Fruit fly (Drosophila melanogaster) whole organism, embryonic: Measurements from ENCODE around the gene ssh.

Source experiments
- ATbp ChIP-seq: fragments of 200-800 bp; sonication (Bioruptor generic); optimal IDR thresholded peaks from 2 replicates; lab custom pipeline; 2017; ENCODE audit warnings: missing biosample characterization, mild to moderate bottlenecking, missing genetic modification characterization, missing genetic modification reagents
- Ada2b ChIP-seq: fragments of 200-800 bp; sonication (Bioruptor generic); IDR thresholded peaks from 2 replicates; pipeline ENCODE4 v1.3.6; 2022; ENCODE audit warnings: missing biosample characterization, missing genetic modification characterization
- Atf-2 ChIP-seq: fragments of 200-800 bp; sonication (Bioruptor generic); optimal IDR thresholded peaks from 2 replicates; lab custom pipeline; 2016; ENCODE audit warnings: missing biosample characterization, missing genetic modification characterization
- Awh ChIP-seq: fragments of 200-800 bp; sonication (Bioruptor generic); IDR thresholded peaks from 2 replicates; pipeline ENCODE4, ENCODE4 v1.3.6; 2022; ENCODE audit warnings: missing biosample characterization, missing genetic modification characterization
- Bgb ChIP-seq: fragments of 200-800 bp; sonication (Bioruptor generic); IDR thresholded peaks from 2 replicates; pipeline ENCODE4 v1.3.6; 2022; ENCODE audit warnings: missing biosample characterization, missing genetic modification characterization; ENCODE audit not compliant: partially characterized antibody
- CG10366 ChIP-seq: fragments of 200-800 bp; sonication (Bioruptor generic); IDR thresholded peaks from 2 replicates; pipeline ENCODE4 v1.3.6; 2022; ENCODE audit warnings: missing biosample characterization, missing genetic modification characterization
- CG10979 ChIP-seq: fragments of 200-800 bp; sonication (Bioruptor generic); optimal IDR thresholded peaks from 2 replicates; lab custom pipeline; 2018; ENCODE audit warnings: missing biosample characterization, mild to moderate bottlenecking, missing genetic modification characterization, moderate library complexity
- CG11085 ChIP-seq: fragments of 200-800 bp; sonication (Bioruptor generic); IDR thresholded peaks from 2 replicates; pipeline ENCODE4 v1.3.6; 2022; ENCODE audit warnings: missing biosample characterization, missing genetic modification characterization
- CG11560 ChIP-seq: fragments of 200-800 bp; sonication (Bioruptor generic); IDR thresholded peaks from 3 replicates; pipeline ENCODE4 v1.3.6; 2022; ENCODE audit warnings: missing biosample characterization, missing genetic modification characterization
- CG11723 ChIP-seq: fragments of 200-800 bp; sonication (Bioruptor generic); optimal IDR thresholded peaks from 2 replicates; lab custom pipeline; 2017; ENCODE audit warnings: missing biosample characterization, mild to moderate bottlenecking, missing genetic modification characterization
- CG13894 ChIP-seq: fragments of 200-800 bp; sonication (Bioruptor generic); optimal IDR thresholded peaks from 3 replicates; lab custom pipeline; 2018; ENCODE audit warnings: missing biosample characterization, mild to moderate bottlenecking, missing genetic modification characterization, moderate library complexity
- CG15269 ChIP-seq: fragments of 200-800 bp; sonication (Bioruptor generic); optimal IDR thresholded peaks from 2 replicates; lab custom pipeline; 2018; ENCODE audit warnings: missing biosample characterization, mild to moderate bottlenecking, missing genetic modification characterization, moderate library complexity
- CG15601 ChIP-seq: fragments of 200-800 bp; sonication (Bioruptor generic); optimal IDR thresholded peaks from 3 replicates; lab custom pipeline; 2019; ENCODE audit warnings: missing biosample characterization, mild to moderate bottlenecking, missing genetic modification characterization, moderate library complexity
- CG18262 ChIP-seq: fragments of 200-800 bp; optimal IDR thresholded peaks from 3 replicates; lab custom pipeline; 2019; ENCODE audit warnings: missing biosample characterization, mild to moderate bottlenecking, missing genetic modification characterization, moderate library complexity
- CG2202 ChIP-seq: fragments of 200-800 bp; sonication (Bioruptor generic); optimal IDR thresholded peaks from 2 replicates; lab custom pipeline; 2018; ENCODE audit warnings: missing biosample characterization, mild to moderate bottlenecking, missing genetic modification characterization
- CG2889 ChIP-seq: fragments of 200-800 bp; sonication (Bioruptor generic); IDR thresholded peaks from 3 replicates; pipeline ENCODE4 v1.3.6; 2022; ENCODE audit warnings: missing biosample characterization, missing genetic modification characterization
- CG33213 ChIP-seq: fragments of 200-800 bp; sonication (Bioruptor generic); optimal IDR thresholded peaks from 3 replicates; lab custom pipeline; 2016; ENCODE audit warnings: missing biosample characterization, missing genetic modification characterization
- CG4404 ChIP-seq: fragments of 200-800 bp; sonication (Bioruptor generic); IDR thresholded peaks from 2 replicates; pipeline ENCODE4 v1.3.6; 2022; ENCODE audit warnings: missing biosample characterization, missing genetic modification characterization
- CG4707 ChIP-seq: fragments of 200-800 bp; sonication (Bioruptor generic); optimal IDR thresholded peaks from 2 replicates; lab custom pipeline; 2018; ENCODE audit warnings: missing biosample characterization, mild to moderate bottlenecking, missing genetic modification characterization, moderate library complexity
- CG8359 ChIP-seq: fragments of 200-800 bp; sonication (Bioruptor generic); optimal IDR thresholded peaks from 2 replicates; lab custom pipeline; 2017; ENCODE audit warnings: missing biosample characterization, mild to moderate bottlenecking, missing genetic modification characterization, borderline replicate concordance
- CG8924 ChIP-seq: fragments of 200-800 bp; optimal IDR thresholded peaks from 3 replicates; lab custom pipeline; 2019; ENCODE audit warnings: missing biosample characterization, mild to moderate bottlenecking, missing genetic modification characterization, moderate library complexity
- CG9727 ChIP-seq: fragments of 200-800 bp; sonication (Bioruptor generic); optimal IDR thresholded peaks from 3 replicates; lab custom pipeline; 2017; ENCODE audit warnings: missing biosample characterization, mild to moderate bottlenecking, missing genetic modification characterization
- CG9797 ChIP-seq: fragments of 200-800 bp; sonication (Bioruptor generic); optimal IDR thresholded peaks from 3 replicates; lab custom pipeline; 2018; ENCODE audit warnings: missing biosample characterization, mild to moderate bottlenecking, missing genetic modification characterization
- E2f1 ChIP-seq: fragments of 200-800 bp; sonication (Bioruptor generic); IDR thresholded peaks from 2 replicates; pipeline ENCODE4 v1.3.6; 2022; ENCODE audit warnings: missing biosample characterization, missing genetic modification characterization
- E2f2 ChIP-seq: fragments of 200-800 bp; sonication (Bioruptor generic); IDR thresholded peaks from 2 replicates; pipeline ENCODE4 v1.3.6; 2022; ENCODE audit warnings: missing biosample characterization, missing genetic modification characterization
- Fer3 ChIP-seq: fragments of 200-800 bp; sonication (Bioruptor generic); optimal IDR thresholded peaks from 2 replicates; lab custom pipeline; 2018; ENCODE audit warnings: missing biosample characterization, mild to moderate bottlenecking, missing genetic modification characterization, moderate library complexity
- Hand ChIP-seq: fragments of 200-800 bp; sonication (Bioruptor generic); optimal IDR thresholded peaks from 2 replicates; lab custom pipeline; 2017; ENCODE audit warnings: mild to moderate bottlenecking, missing biosample characterization, missing genetic modification reagents, missing genetic modification characterization
- HmgZ ChIP-seq: fragments of 200-800 bp; sonication (Bioruptor generic); optimal IDR thresholded peaks from 2 replicates; lab custom pipeline; 2018; ENCODE audit warnings: missing biosample characterization, mild to moderate bottlenecking, missing genetic modification characterization
- Hr51 ChIP-seq, 2 experiments: fragments of 200-800 bp; sonication (Bioruptor generic); optimal IDR thresholded peaks; 2 replicates in 1 of 2; 3 replicates in 1 of 2; lab custom pipeline; 2016 to 2018; ENCODE audit warnings: missing biosample characterization in 2 of 2, missing genetic modification characterization in 2 of 2, mild to moderate bottlenecking in 1 of 2, moderate library complexity in 1 of 2
- Lim3 ChIP-seq: fragments of 200-800 bp; sonication (Bioruptor generic); IDR thresholded peaks from 2 replicates; pipeline ENCODE4 v1.3.6; 2022; ENCODE audit warnings: missing biosample characterization, missing genetic modification characterization
- MTF-1 ChIP-seq: fragments of 200-800 bp; sonication (Bioruptor generic); optimal IDR thresholded peaks from 2 replicates; lab custom pipeline; 2018; ENCODE audit warnings: missing biosample characterization, mild to moderate bottlenecking, missing genetic modification characterization, borderline replicate concordance
- Myb ChIP-seq: fragments of 200-800 bp; sonication (Bioruptor generic); optimal IDR thresholded peaks from 2 replicates; lab custom pipeline; 2016; ENCODE audit warnings: missing biosample characterization, missing genetic modification characterization
- Ravus ChIP-seq: fragments of 200-800 bp; sonication (Bioruptor generic); IDR thresholded peaks from 2 replicates; pipeline ENCODE4 v1.3.6; 2022; ENCODE audit warnings: missing biosample characterization, missing genetic modification characterization
- Six4 ChIP-seq: fragments of 200-800 bp; sonication (Bioruptor generic); optimal IDR thresholded peaks from 2 replicates; lab custom pipeline; 2016; ENCODE audit warnings: missing biosample characterization, missing genetic modification characterization
- Trl ChIP-seq, 3 experiments: fragments of >200 bp in 2 of 3; fragments of 200-800 bp in 1 of 3; sonication (Bioruptor generic) in 1 of 3; optimal IDR thresholded peaks; 2 replicates in 1 of 3; 3 replicates in 2 of 3; lab custom pipeline; 2016 to 2017; ENCODE audit warnings: missing biosample characterization in 1 of 3, missing genetic modification characterization in 1 of 3
- bsh ChIP-seq, 2 experiments: fragments of 200-800 bp; sonication (Bioruptor generic); optimal IDR thresholded peaks; 2 replicates each; lab custom pipeline; 2017 to 2018; ENCODE audit warnings: mild to moderate bottlenecking in 2 of 2, missing biosample characterization in 2 of 2, missing genetic modification characterization in 2 of 2, moderate library complexity in 1 of 2
- cato ChIP-seq: fragments of 200-800 bp; sonication (Bioruptor generic); optimal IDR thresholded peaks from 2 replicates; lab custom pipeline; 2016; ENCODE audit warnings: missing biosample characterization, missing genetic modification characterization, borderline replicate concordance
- chif ChIP-seq, 2 experiments: fragments of 200-800 bp; sonication (Bioruptor generic); optimal IDR thresholded peaks; 3 replicates each; lab custom pipeline; 2016; ENCODE audit warnings: missing biosample characterization in 2 of 2, missing genetic modification characterization in 2 of 2
- dimm ChIP-seq: fragments of 200-800 bp; sonication (Bioruptor generic); IDR thresholded peaks from 2 replicates; pipeline ENCODE4 v1.3.6; 2022; ENCODE audit warnings: missing biosample characterization, missing genetic modification characterization
- ems ChIP-seq: fragments of 200-800 bp; sonication (Bioruptor generic); optimal IDR thresholded peaks from 3 replicates; lab custom pipeline; 2016; ENCODE audit warnings: missing biosample characterization, missing genetic modification characterization
- gcm ChIP-seq: fragments of 200-800 bp; sonication (Bioruptor generic); optimal IDR thresholded peaks from 2 replicates; lab custom pipeline; 2019; ENCODE audit warnings: missing biosample characterization, mild to moderate bottlenecking, missing genetic modification characterization, moderate library complexity
- kah ChIP-seq: fragments of 200-800 bp; sonication (Bioruptor generic); optimal IDR thresholded peaks from 2 replicates; lab custom pipeline; 2018; ENCODE audit warnings: missing biosample characterization, mild to moderate bottlenecking, missing genetic modification characterization
- psq ChIP-seq: fragments of 200-800 bp; sonication (Bioruptor generic); optimal IDR thresholded peaks from 2 replicates; lab custom pipeline; 2017; ENCODE audit warnings: missing biosample characterization, missing genetic modification characterization
- ranshi ChIP-seq: fragments of 200-800 bp; sonication (Bioruptor generic); IDR thresholded peaks from 2 replicates; pipeline ENCODE4 v1.3.6; 2022; ENCODE audit warnings: missing biosample characterization, missing genetic modification characterization
- sc ChIP-seq, 3 experiments: fragments of >200 bp in 2 of 3; fragments of 200-800 bp in 1 of 3; sonication (Bioruptor generic) in 1 of 3; optimal IDR thresholded peaks; 2 replicates in 2 of 3; 3 replicates in 1 of 3; lab custom pipeline; 2017; ENCODE audit warnings: mild to moderate bottlenecking in 1 of 3, missing biosample characterization in 1 of 3, missing genetic modification characterization in 1 of 3, missing genetic modification reagents in 1 of 3
- so ChIP-seq: fragments of 200-800 bp; sonication (Bioruptor generic); IDR thresholded peaks from 3 replicates; pipeline ENCODE4 v1.3.6; 2022; ENCODE audit warnings: missing biosample characterization, missing genetic modification characterization
- tx ChIP-seq: fragments of 200-800 bp; sonication (Bioruptor generic); optimal IDR thresholded peaks from 2 replicates; lab custom pipeline; 2016; ENCODE audit warnings: missing biosample characterization, missing genetic modification characterization

Gene ssh

DNA sequence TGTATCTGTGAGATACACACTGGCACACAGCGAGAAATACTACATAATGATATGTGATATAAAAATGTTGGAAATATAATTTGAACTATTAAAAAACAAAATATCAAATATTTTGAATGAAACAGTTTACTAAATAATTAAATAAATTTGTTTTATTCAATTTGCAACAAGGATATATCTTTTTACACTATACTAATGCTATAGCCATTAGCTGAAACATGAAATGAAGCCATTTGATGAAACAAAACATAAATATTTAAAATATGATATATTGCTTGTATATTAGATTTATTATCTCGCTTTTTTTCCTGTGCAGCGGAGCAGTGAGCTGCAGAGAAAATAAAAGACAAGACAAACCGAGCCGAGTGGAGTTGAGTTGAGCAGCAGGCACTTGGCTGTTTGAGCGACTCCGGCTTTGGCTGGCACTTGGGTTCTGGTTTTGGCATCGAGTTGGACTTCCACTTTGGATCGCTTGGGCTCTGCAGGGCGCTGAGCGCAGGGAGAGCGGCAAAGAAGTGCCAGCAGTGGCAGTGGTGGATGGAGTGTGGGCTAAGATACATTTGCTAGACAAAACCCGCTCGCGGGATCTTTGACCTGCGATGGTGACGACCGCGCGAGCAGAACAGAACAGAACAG lies 51.3 kb downstream of the ssh start (continued):
- TF ChIP-seq CG13894 (tag; lab: Kevin White, UChicago) = no peak
- peak; percentile 93 for TF ChIP-seq CG9727 (GFP tag; lab: Kevin White, UChicago)
- no peak for TF ChIP-seq tx
- TF ChIP-seq CG33213 (GFP tag; lab: Kevin White, UChicago) = no peak
- no peak for TF ChIP-seq sc (optimal IDR thresholded peaks at IDR 0.05; lab: Kevin White, UChicago)
- peak; percentile 48 for TF ChIP-seq sc (GFP tag; optimal IDR thresholded peaks at IDR 0.05; lab: Kevin White, UChicago)
- TF ChIP-seq CG15601 (tag; lab: Kevin White, UChicago) = peak; percentile 84
- no peak for TF ChIP-seq Bgb
- TF ChIP-seq Trl (optimal IDR thresholded peaks at IDR 0.05; lab: Kevin White, UChicago) = peak in 1 of 2 experiments; percentile 30
- no peak for TF ChIP-seq Trl (GFP tag; optimal IDR thresholded peaks at IDR 0.05; lab: Kevin White, UChicago)
- no peak for TF ChIP-seq CG4707 (GFP tag; lab: Kevin White, UChicago)
- TF ChIP-seq CG9797 (GFP tag; lab: Kevin White, UChicago) = no peak
- TF ChIP-seq Atf-2 (GFP tag; lab: Kevin White, UChicago) = no peak
- TF ChIP-seq CG10979 (tag; lab: Kevin White, UChicago) = peak; percentile 95
- TF ChIP-seq bsh (GFP tag; optimal IDR thresholded peaks at IDR 0.05; lab: Kevin White, UChicago) = peak; percentile 18 to 80
- TF ChIP-seq psq (GFP tag; lab: Kevin White, UChicago) = peak; percentile 21
- 0 out of 2 replicates have a peak, but pooled peaks have one; percentile 19 for TF ChIP-seq CG10366 (GFP tag; lab: Robert Waterston, UW)
- 0 out of 2 replicates have a peak, but pooled peaks have one; percentile 6 for TF ChIP-seq dimm
- TF ChIP-seq Hr51 (GFP tag; optimal IDR thresholded peaks at IDR 0.05; lab: Kevin White, UChicago) = peak in 1 of 2 experiments; percentile 86
- no peak for TF ChIP-seq Hand (GFP tag; lab: Kevin White, UChicago)
- peak; percentile 58 for TF ChIP-seq CG8359 (GFP tag; lab: Kevin White, UChicago)
- TF ChIP-seq ranshi (GFP tag; lab: Robert Waterston, UW) = peak; percentile 32; the same call in 1 of the 2 replicates
- peak; percentile 53 for TF ChIP-seq kah (GFP tag; lab: Kevin White, UChicago)
- peak; percentile 67 for TF ChIP-seq E2f1 (GFP tag; lab: Robert Waterston, UW)
- TF ChIP-seq CG11560 (tag; lab: Robert Waterston, UW) = 0 out of 3 replicates have a peak, but pooled peaks have one; percentile 42
- peak; percentile 88 for TF ChIP-seq gcm (GFP tag; lab: Kevin White, UChicago)
- no peak for TF ChIP-seq ems
- peak; percentile 86 for TF ChIP-seq CG15269 (tag; lab: Kevin White, UChicago)
- peak; percentile 71 for TF ChIP-seq Six4
- TF ChIP-seq Lim3 (GFP tag; lab: Robert Waterston, UW) = no peak
- peak; percentile 17 for TF ChIP-seq Ravus (GFP tag; lab: Robert Waterston, UW)
- TF ChIP-seq so (GFP tag; lab: Robert Waterston, UW) = peak; percentile 60; the same call in 2 of the 3 replicates
- TF ChIP-seq CG2202 (tag; lab: Kevin White, UChicago) = peak; percentile 47
- peak; percentile 35 for TF ChIP-seq cato (GFP tag; lab: Kevin White, UChicago)
- peak; percentile 68 for TF ChIP-seq Fer3
- TF ChIP-seq MTF-1 (GFP tag; lab: Kevin White, UChicago) = peak; percentile 40
- no peak for TF ChIP-seq chif (GFP tag; optimal IDR thresholded peaks at IDR 0.05; lab: Kevin White, UChicago)
- peak; percentile 36; the same call in 1 of the 2 replicates for TF ChIP-seq Awh
- peak; percentile 11 for TF ChIP-seq HmgZ
- TF ChIP-seq CG2889 (GFP tag; lab: Robert Waterston, UW) = peak; percentile 40; the same call in 1 of the 3 replicates
- TF ChIP-seq CG11723 (GFP tag; lab: Kevin White, UChicago) = peak; percentile 34
- TF ChIP-seq CG4404 (GFP tag; lab: Robert Waterston, UW) = peak; percentile 71
- TF ChIP-seq E2f2 (GFP tag; lab: Robert Waterston, UW) = peak; percentile 45; the same call in 1 of the 2 replicates
- TF ChIP-seq CG8924 (tag; lab: Kevin White, UChicago) = peak; percentile 94
- peak; percentile 52 for TF ChIP-seq ATbp (GFP tag; lab: Kevin White, UChicago)
- TF ChIP-seq CG18262 (tag; lab: Kevin White, UChicago) = peak; percentile 97
- no peak for TF ChIP-seq Myb
- TF ChIP-seq Ada2b (GFP tag; lab: Robert Waterston, UW) = peak; percentile 61
- 0 out of 2 replicates have a peak, but pooled peaks have one; percentile 13 for TF ChIP-seq CG11085 (GFP tag; lab: Robert Waterston, UW)
